Fruit fly (Drosophila melanogaster): ENCODE measurements around the gene CG31928.

DNA sequence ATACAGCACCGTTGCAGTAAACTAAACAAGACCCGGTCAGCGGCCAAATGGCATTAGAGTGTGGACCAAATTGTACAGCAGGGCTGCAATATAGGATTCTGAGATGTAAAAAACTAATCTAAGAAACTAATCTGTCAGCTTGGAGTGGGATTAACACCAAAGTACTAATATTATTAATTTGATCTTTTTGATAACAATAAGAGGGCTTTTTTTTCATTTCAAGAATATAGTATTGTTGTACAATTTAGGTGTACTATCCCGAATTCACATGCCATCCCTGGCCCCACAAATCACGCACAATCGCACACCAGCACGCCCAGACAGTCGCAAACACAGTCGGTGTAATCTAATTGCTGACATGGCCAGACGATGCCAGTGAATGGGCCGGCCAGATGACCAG is 46.0 kb downstream of the CG31928 start:
- TF ChIP-seq CG8478 (optimal IDR thresholded peaks at IDR 0.05) (no peak), CTCF (optimal IDR thresholded peaks at IDR 0.05) (no peak)

All from S2 (cell line).